Worm (Caenorhabditis elegans): ENCODE measurements around the gene irld-7.

The irld-7 gene

ce11 chrIV:6631704-6632272 is 41.6 kb downstream of the irld-7 start, which contains the start of the genes cest-5.1 and C01B10.9:
Gene cest-5.1, minus strand, starts transcription at chrIV:6631754.
Gene C01B10.9, plus strand, starts transcription at chrIV:6632222.
- TF ChIP-seq ztf-4 (tag; optimal IDR thresholded peaks at IDR 0.05) = no peak
- no peak for TF ChIP-seq fos-1 (tag; optimal IDR thresholded peaks at IDR 0.05)
- TF ChIP-seq lin-39 (tag; optimal IDR thresholded peaks at IDR 0.05) = no peak
- no peak for TF ChIP-seq mdl-1 (tag; optimal IDR thresholded peaks at IDR 0.05)
- TF ChIP-seq nhr-25 (tag; optimal IDR thresholded peaks at IDR 0.05) = no peak
- TF ChIP-seq mml-1 (tag; optimal IDR thresholded peaks at IDR 0.05) = no peak
- no peak for TF ChIP-seq tbx-2 (tag; optimal IDR thresholded peaks at IDR 0.05)
- TF ChIP-seq nhr-67 (tag; optimal IDR thresholded peaks at IDR 0.05) = no peak
- TF ChIP-seq jun-1 (tag; optimal IDR thresholded peaks at IDR 0.05) = no peak
- TF ChIP-seq nfya-1 (tag; optimal IDR thresholded peaks at IDR 0.05; ENCODE audit: insufficient read depth) = peak; percentile 80
- TF ChIP-seq hmg-11 (tag; optimal IDR thresholded peaks at IDR 0.05) = peak; percentile 25
- peak; percentile 78 for TF ChIP-seq pha-4 (tag; optimal IDR thresholded peaks at IDR 0.05)
- no peak for TF ChIP-seq aly-2 (tag; optimal IDR thresholded peaks at IDR 0.05)
- TF ChIP-seq snpc-4 (tag; optimal IDR thresholded peaks at IDR 0.05) = peak; percentile 31
- peak; percentile 91 for TF ChIP-seq nhr-43 (tag; optimal IDR thresholded peaks at IDR 0.05; ENCODE audit: poor library complexity, severe bottlenecking)
- no peak for TF ChIP-seq nhr-11 (tag; optimal IDR thresholded peaks at IDR 0.05)
- no peak for TF ChIP-seq unc-39 (tag; optimal IDR thresholded peaks at IDR 0.05)
- TF ChIP-seq ceh-28 (tag; optimal IDR thresholded peaks at IDR 0.05) = peak; percentile 37
- no peak for TF ChIP-seq elt-1 (tag; optimal IDR thresholded peaks at IDR 0.05)
- TF ChIP-seq R02D3.7 (tag; optimal IDR thresholded peaks at IDR 0.05) = peak; percentile 53
- peak; percentile 61 for TF ChIP-seq lsy-12 (tag; optimal IDR thresholded peaks at IDR 0.05)
- no peak for TF ChIP-seq fkh-2 (tag; optimal IDR thresholded peaks at IDR 0.05)
- TF ChIP-seq egl-5 (tag; optimal IDR thresholded peaks at IDR 0.05) = no peak
- TF ChIP-seq ceh-82 (tag; optimal IDR thresholded peaks at IDR 0.05) = no peak
- TF ChIP-seq unc-62 (GFP tag; optimal IDR thresholded peaks at IDR 0.05) = no peak
- peak; percentile 83 for TF ChIP-seq lin-15B (tag; optimal IDR thresholded peaks at IDR 0.05)
- TF ChIP-seq ama-1 (optimal IDR thresholded peaks at IDR 0.05) = no peak
- peak; percentile 49 for TF ChIP-seq elt-2 (tag; optimal IDR thresholded peaks at IDR 0.05)
- TF ChIP-seq pqm-1 (tag; optimal IDR thresholded peaks at IDR 0.05) = peak; percentile 18

- TF ChIP-seq daf-12 (tag; optimal IDR thresholded peaks at IDR 0.05) (no peak), nfya-1 (tag; optimal IDR thresholded peaks at IDR 0.05; ENCODE audit: insufficient read depth) (no peak), elt-3 (tag; optimal IDR thresholded peaks at IDR 0.05) (no peak)
These were observed 44.6 kb downstream of the irld-7 start, which contains the start of gene metl-13 for ce11 chrIV:6634789-6635188. Gene metl-13, plus strand, starts transcription at chrIV:6635089.

ce11 chrIV:6638256-6638655 is 48.1 kb downstream of the irld-7 start, which contains the start of gene C01B10.7:
Gene C01B10.7, plus strand, starts transcription at chrIV:6638556.
- TF ChIP-seq lsy-12 (tag; optimal IDR thresholded peaks at IDR 0.05) (no peak), fos-1 (tag; optimal IDR thresholded peaks at IDR 0.05) (no peak), snpc-4 (tag; optimal IDR thresholded peaks at IDR 0.05) (no peak), pha-4 (tag; optimal IDR thresholded peaks at IDR 0.05) (no peak), tbx-2 (tag; optimal IDR thresholded peaks at IDR 0.05) (no peak), eor-1 (tag; optimal IDR thresholded peaks at IDR 0.05) (no peak), nhr-25 (tag; optimal IDR thresholded peaks at IDR 0.05) (no peak), nfya-1 (tag; optimal IDR thresholded peaks at IDR 0.05; ENCODE audit: insufficient read depth) (no peak), nhr-11 (tag; optimal IDR thresholded peaks at IDR 0.05) (no peak), sea-2 (GFP tag; optimal IDR thresholded peaks at IDR 0.05) (no peak)

ce11 chrIV:6639880-6640279 is 49.7 kb downstream of the irld-7 start, which contains the start of gene C01B10.6:
Gene C01B10.6, plus strand, starts transcription at chrIV:6640180.
- no peak for TF ChIP-seq nfya-1 (tag; optimal IDR thresholded peaks at IDR 0.05; ENCODE audit: insufficient read depth)
- TF ChIP-seq nhr-12 (tag; optimal IDR thresholded peaks at IDR 0.05) = no peak
- TF ChIP-seq elt-2 (tag; optimal IDR thresholded peaks at IDR 0.05) = peak; percentile 38

All from whole organism, L3 larva.